Fruit fly (Drosophila melanogaster) whole organism, embryonic: Measurements from ENCODE around the gene ppk7.

Source experiments
- CG10147 ChIP-seq: fragments of 200-800 bp; sonication (Bioruptor generic); optimal IDR thresholded peaks from 2 replicates; lab custom pipeline; 2019; ENCODE audit warnings: missing biosample characterization, mild to moderate bottlenecking, missing genetic modification characterization, moderate library complexity
- CG10431 ChIP-seq: fragments of 200-800 bp; sonication (Bioruptor generic); optimal IDR thresholded peaks from 3 replicates; lab custom pipeline; 2018; ENCODE audit warnings: missing biosample characterization, mild to moderate bottlenecking, missing genetic modification characterization
- CG10462 ChIP-seq: fragments of 200-800 bp; sonication (Bioruptor generic); optimal IDR thresholded peaks from 2 replicates; lab custom pipeline; 2016; ENCODE audit warnings: missing biosample characterization, missing genetic modification characterization
- CG11085 ChIP-seq: fragments of 200-800 bp; sonication (Bioruptor generic); IDR thresholded peaks from 2 replicates; pipeline ENCODE4 v1.3.6; 2022; ENCODE audit warnings: missing biosample characterization, missing genetic modification characterization
- CG11504 ChIP-seq: fragments of 200-800 bp; sonication (Bioruptor generic); optimal IDR thresholded peaks from 3 replicates; lab custom pipeline; 2019; ENCODE audit warnings: missing biosample characterization, mild to moderate bottlenecking, missing genetic modification characterization, moderate library complexity
- CG12236 ChIP-seq: fragments of 200-800 bp; sonication (Bioruptor generic); optimal IDR thresholded peaks from 2 replicates; lab custom pipeline; 2016; ENCODE audit warnings: missing biosample characterization, missing genetic modification characterization
- CG15514 ChIP-seq: fragments of 200-800 bp; sonication (Bioruptor generic); optimal IDR thresholded peaks from 3 replicates; lab custom pipeline; 2017; ENCODE audit warnings: missing biosample characterization, missing genetic modification characterization, mild to moderate bottlenecking, moderate library complexity, missing genetic modification reagents
- CG1647 ChIP-seq: fragments of 200-800 bp; sonication (Bioruptor generic); optimal IDR thresholded peaks from 3 replicates; lab custom pipeline; 2016; ENCODE audit warnings: missing biosample characterization, missing genetic modification characterization
- CG17186 ChIP-seq: fragments of 200-800 bp; sonication (Bioruptor generic); optimal IDR thresholded peaks from 3 replicates; lab custom pipeline; 2017; ENCODE audit warnings: missing biosample characterization, missing genetic modification reagents, missing genetic modification characterization
- CG6654 ChIP-seq: fragments of 200-800 bp; sonication (Bioruptor generic); optimal IDR thresholded peaks from 2 replicates; lab custom pipeline; 2017; ENCODE audit warnings: missing biosample characterization, mild to moderate bottlenecking, missing genetic modification characterization
- CG6791 ChIP-seq: fragments of 200-800 bp; sonication (Bioruptor generic); IDR thresholded peaks from 3 replicates; pipeline ENCODE4 v1.3.6; 2022; ENCODE audit warnings: missing biosample characterization, missing genetic modification characterization; ENCODE audit not compliant: partially characterized antibody
- Dbx ChIP-seq: fragments of 200-800 bp; sonication (Bioruptor generic); IDR thresholded peaks from 3 replicates; pipeline ENCODE4 v1.3.6; 2022; ENCODE audit warnings: missing biosample characterization, missing genetic modification characterization
- Dek ChIP-seq: fragments of 200-800 bp; sonication (Bioruptor generic); optimal IDR thresholded peaks from 3 replicates; lab custom pipeline; 2019; ENCODE audit warnings: missing biosample characterization, mild to moderate bottlenecking, missing genetic modification characterization, moderate library complexity
- Dref ChIP-seq: fragments of 200-800 bp; sonication (Bioruptor generic); IDR thresholded peaks from 2 replicates; pipeline ENCODE4 v1.3.6; 2022; ENCODE audit warnings: missing biosample characterization, missing genetic modification characterization
- E2f1 ChIP-seq: fragments of 200-800 bp; sonication (Bioruptor generic); IDR thresholded peaks from 2 replicates; pipeline ENCODE4 v1.3.6; 2022; ENCODE audit warnings: missing biosample characterization, missing genetic modification characterization
- Hmr ChIP-seq: fragments of 200-800 bp; sonication (Bioruptor generic); optimal IDR thresholded peaks from 3 replicates; lab custom pipeline; 2017; ENCODE audit warnings: mild to moderate bottlenecking, missing biosample characterization, missing genetic modification reagents, missing genetic modification characterization
- Hr3 ChIP-seq: fragments of 200-800 bp; sonication (Bioruptor generic); optimal IDR thresholded peaks from 3 replicates; lab custom pipeline; 2016; ENCODE audit warnings: missing biosample characterization, missing genetic modification characterization
- Hr51 ChIP-seq, 2 experiments: fragments of 200-800 bp; sonication (Bioruptor generic); optimal IDR thresholded peaks; 2 replicates in 1 of 2; 3 replicates in 1 of 2; lab custom pipeline; 2016 to 2018; ENCODE audit warnings: missing biosample characterization in 2 of 2, missing genetic modification characterization in 2 of 2, mild to moderate bottlenecking in 1 of 2, moderate library complexity in 1 of 2
- Mad ChIP-seq: fragments of 200-800 bp; sonication (Bioruptor generic); optimal IDR thresholded peaks from 2 replicates; lab custom pipeline; 2016; ENCODE audit warnings: missing biosample characterization, missing genetic modification characterization
- Max ChIP-seq: fragments of 200-800 bp; sonication (Bioruptor generic); optimal IDR thresholded peaks from 2 replicates; lab custom pipeline; 2016; ENCODE audit warnings: missing biosample characterization, mild to moderate bottlenecking, missing genetic modification characterization
- Med ChIP-seq: fragments of 200-800 bp; sonication (Bioruptor generic); peaks from one replicate; lab custom pipeline; 2016; ENCODE audit warnings: missing biosample characterization, missing genetic modification characterization, mild to moderate bottlenecking, inconsistent platforms, moderate library complexity
- Optix ChIP-seq: fragments of 200-800 bp; sonication (Bioruptor generic); IDR thresholded peaks from 3 replicates; pipeline ENCODE4 v1.3.6; 2022; ENCODE audit warnings: missing biosample characterization, missing genetic modification characterization
- Pdp1 ChIP-seq, 2 experiments: fragments of 200-800 bp; sonication (Bioruptor generic); optimal IDR thresholded peaks; 3 replicates each; lab custom pipeline; 2016; ENCODE audit warnings: missing biosample characterization in 2 of 2, missing genetic modification characterization in 2 of 2, mild to moderate bottlenecking in 1 of 2, moderate library complexity in 1 of 2
- Rfx ChIP-seq: fragments of 200-800 bp; sonication (Bioruptor generic); IDR thresholded peaks from 2 replicates; pipeline ENCODE4 v1.3.6; 2022; ENCODE audit warnings: missing biosample characterization, missing genetic modification characterization
- Rx ChIP-seq: fragments of 200-800 bp; sonication (Bioruptor generic); IDR thresholded peaks from 2 replicates; pipeline ENCODE4 v1.3.6; 2022; ENCODE audit warnings: missing biosample characterization, missing genetic modification characterization
- Six4 ChIP-seq: fragments of 200-800 bp; sonication (Bioruptor generic); optimal IDR thresholded peaks from 2 replicates; lab custom pipeline; 2016; ENCODE audit warnings: missing biosample characterization, missing genetic modification characterization
- Sry-β ChIP-seq: fragments of 200-800 bp; sonication (Bioruptor generic); optimal IDR thresholded peaks from 2 replicates; lab custom pipeline; 2018; ENCODE audit warnings: missing biosample characterization, mild to moderate bottlenecking, missing genetic modification characterization, moderate library complexity
- abd-A ChIP-seq: fragments of 200-800 bp; sonication (Bioruptor generic); optimal IDR thresholded peaks from 3 replicates; lab custom pipeline; 2019; ENCODE audit warnings: missing biosample characterization, mild to moderate bottlenecking, missing genetic modification characterization, moderate library complexity
- ase ChIP-seq: fragments of 200-800 bp; sonication (Bioruptor generic); IDR thresholded peaks from 3 replicates; pipeline ENCODE4 v1.3.6; 2022; ENCODE audit warnings: missing biosample characterization, missing genetic modification characterization
- cato ChIP-seq: fragments of 200-800 bp; sonication (Bioruptor generic); optimal IDR thresholded peaks from 2 replicates; lab custom pipeline; 2016; ENCODE audit warnings: missing biosample characterization, missing genetic modification characterization, borderline replicate concordance
- crp ChIP-seq, 2 experiments: fragments of 200-800 bp; sonication (Bioruptor generic); optimal IDR thresholded peaks; 2 replicates in 1 of 2; 3 replicates in 1 of 2; lab custom pipeline; 2017; ENCODE audit warnings: missing biosample characterization in 2 of 2, missing genetic modification characterization in 2 of 2, mild to moderate bottlenecking in 1 of 2, moderate library complexity in 1 of 2
- dmrt99B ChIP-seq: fragments of 200-800 bp; sonication (Bioruptor generic); optimal IDR thresholded peaks from 2 replicates; lab custom pipeline; 2018; ENCODE audit warnings: missing biosample characterization, mild to moderate bottlenecking, missing genetic modification characterization, moderate library complexity
- eve ChIP-seq, 2 experiments: fragments of >200 bp; optimal IDR thresholded peaks; 2 replicates each; lab custom pipeline; 2017; ENCODE audit warnings: missing biosample characterization in 2 of 2, missing genetic modification characterization in 2 of 2
- fd102C ChIP-seq: fragments of 200-800 bp; sonication (Bioruptor generic); optimal IDR thresholded peaks from 2 replicates; lab custom pipeline; 2018; ENCODE audit warnings: missing biosample characterization, mild to moderate bottlenecking, missing genetic modification characterization, moderate library complexity
- gem ChIP-seq: fragments of 200-800 bp; sonication (Bioruptor generic); optimal IDR thresholded peaks from 2 replicates; lab custom pipeline; 2019; ENCODE audit warnings: missing biosample characterization, mild to moderate bottlenecking, missing genetic modification characterization, moderate library complexity
- grn ChIP-seq: fragments of 200-800 bp; sonication (Bioruptor generic); optimal IDR thresholded peaks from 3 replicates; lab custom pipeline; 2017; ENCODE audit warnings: missing biosample characterization, missing genetic modification characterization
- gro ChIP-seq: fragments of 200-800 bp; sonication (Bioruptor generic); optimal IDR thresholded peaks from 2 replicates; lab custom pipeline; 2016; ENCODE audit warnings: missing biosample characterization, missing genetic modification characterization
- hb ChIP-seq: fragments of 200-800 bp; sonication (Bioruptor generic); IDR thresholded peaks from 3 replicates; pipeline ENCODE4 v1.3.6; 2022; ENCODE audit warnings: missing biosample characterization, missing genetic modification characterization; ENCODE audit not compliant: partially characterized antibody
- hbn ChIP-seq: fragments of 200-800 bp; sonication (Bioruptor generic); IDR thresholded peaks from 2 replicates; pipeline ENCODE4 v1.3.6; 2022; ENCODE audit warnings: missing biosample characterization, missing genetic modification characterization; ENCODE audit not compliant: partially characterized antibody
- jigr1 ChIP-seq: fragments of 200-800 bp; sonication (Bioruptor generic); IDR thresholded peaks from 3 replicates; pipeline ENCODE4 v1.3.6; 2022; ENCODE audit warnings: missing biosample characterization, missing genetic modification characterization
- mirr ChIP-seq: fragments of 200-800 bp; sonication (Bioruptor generic); optimal IDR thresholded peaks from 3 replicates; lab custom pipeline; 2018; ENCODE audit warnings: missing biosample characterization, mild to moderate bottlenecking, missing genetic modification characterization
- onecut ChIP-seq: fragments of 200-800 bp; sonication (Bioruptor generic); IDR thresholded peaks from 2 replicates; pipeline ENCODE4 v1.3.6; 2022; ENCODE audit warnings: missing biosample characterization, missing genetic modification characterization
- otp ChIP-seq: fragments of 200-800 bp; sonication (Bioruptor generic); IDR thresholded peaks from 3 replicates; pipeline ENCODE4, ENCODE4 v1.3.6; 2022; ENCODE audit warnings: missing biosample characterization, missing genetic modification characterization
- row ChIP-seq: fragments of 200-800 bp; sonication (Bioruptor generic); IDR thresholded peaks from 3 replicates; pipeline ENCODE4 v1.3.6; 2022; ENCODE audit warnings: missing biosample characterization, missing genetic modification characterization
- sd ChIP-seq: fragments of 200-800 bp; sonication (Bioruptor generic); optimal IDR thresholded peaks from 3 replicates; lab custom pipeline; 2018; ENCODE audit warnings: missing biosample characterization, mild to moderate bottlenecking, missing genetic modification characterization, moderate library complexity
- sna ChIP-seq: fragments of 200-800 bp; sonication (Bioruptor generic); IDR thresholded peaks from 2 replicates; pipeline ENCODE4 v1.3.6; 2022; ENCODE audit warnings: missing biosample characterization, missing genetic modification characterization; ENCODE audit not compliant: partially characterized antibody
- sr ChIP-seq: fragments of 200-800 bp; sonication (Bioruptor generic); IDR thresholded peaks from 3 replicates; pipeline ENCODE4 v1.3.6; 2022; ENCODE audit warnings: missing biosample characterization, missing genetic modification characterization
- tgo ChIP-seq: fragments of 200-800 bp; sonication (Bioruptor generic); IDR thresholded peaks from 3 replicates; pipeline ENCODE4 v1.3.6; 2022; ENCODE audit warnings: missing biosample characterization, missing genetic modification characterization
- vvl ChIP-seq: fragments of 200-800 bp; sonication (Bioruptor generic); IDR thresholded peaks from 2 replicates; pipeline ENCODE4 v1.3.6; 2022; ENCODE audit warnings: missing biosample characterization, missing genetic modification characterization
- zen2 ChIP-seq: fragments of 200-800 bp; sonication (Bioruptor generic); IDR thresholded peaks from 3 replicates; pipeline ENCODE4 v1.3.6; 2022; ENCODE audit warnings: missing biosample characterization, missing genetic modification characterization; ENCODE audit not compliant: partially characterized antibody

ppk7 gene

DNA sequence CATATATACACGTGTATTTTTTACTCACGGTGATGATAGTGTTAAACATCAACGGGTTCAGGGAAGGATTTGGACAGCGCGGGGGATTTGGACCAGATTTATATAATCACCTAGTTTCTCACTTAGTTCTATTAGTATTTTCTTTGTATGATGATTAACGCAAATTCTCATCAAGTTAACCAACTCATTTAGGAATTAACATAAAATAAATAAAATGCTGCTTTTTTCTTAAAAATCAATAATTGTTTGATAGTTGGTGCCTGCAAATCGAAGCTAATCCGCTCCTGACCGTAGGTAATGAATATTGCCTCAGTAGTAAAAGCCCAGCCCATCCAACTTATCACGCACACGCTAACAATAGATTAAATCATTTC, 2.3 kb downstream of the ppk7 start (continued):
- TF ChIP-seq CG11085 = peak; percentile 76
- peak; percentile 75 for TF ChIP-seq sd (tag; lab: Kevin White, UChicago)
- TF ChIP-seq E2f1 (GFP tag; lab: Robert Waterston, UW) = peak; percentile 85
- TF ChIP-seq mirr = peak; percentile 25
- TF ChIP-seq abd-A = no peak
- no peak for TF ChIP-seq eve (GFP tag; optimal IDR thresholded peaks at IDR 0.05; lab: Kevin White, UChicago)
- TF ChIP-seq Dref = no peak
- peak; percentile 68 for TF ChIP-seq CG10462
- TF ChIP-seq crp (GFP tag; optimal IDR thresholded peaks at IDR 0.05; lab: Kevin White, UChicago) = peak in 1 of 2 experiments; percentile 5
- TF ChIP-seq dmrt99B (tag; lab: Kevin White, UChicago) = peak; percentile 92
- TF ChIP-seq CG15514 (GFP tag; lab: Kevin White, UChicago) = peak; percentile 73
- peak; percentile 91 for TF ChIP-seq CG11504 (tag; lab: Kevin White, UChicago)
- TF ChIP-seq sr (GFP tag; lab: Robert Waterston, UW) = no peak
- peak; percentile 90 for TF ChIP-seq Hmr (GFP tag; lab: Kevin White, UChicago)
- TF ChIP-seq Hr3 = peak; percentile 75
- no peak for TF ChIP-seq hbn (GFP tag; lab: Robert Waterston, UW)
- peak; percentile 89 for TF ChIP-seq Dbx (GFP tag; lab: Robert Waterston, UW)
- TF ChIP-seq CG10431 = no peak
- peak; percentile 88 for TF ChIP-seq tgo (GFP tag; lab: Robert Waterston, UW)
- TF ChIP-seq jigr1 (GFP tag; lab: Robert Waterston, UW) = peak; percentile 79; the same call in 2 of the 3 replicates
- peak; percentile 48 to 89 for TF ChIP-seq Hr51 (GFP tag; optimal IDR thresholded peaks at IDR 0.05; lab: Kevin White, UChicago)
- no peak for TF ChIP-seq sna (GFP tag; lab: Robert Waterston, UW)
- peak; percentile 85 to 94 for TF ChIP-seq Pdp1 (GFP tag; optimal IDR thresholded peaks at IDR 0.05; lab: Kevin White, UChicago)
- peak; percentile 55; the same call in 2 of the 3 replicates for TF ChIP-seq ase
- peak; percentile 83 for TF ChIP-seq gro (GFP tag; lab: Kevin White, UChicago)
- TF ChIP-seq CG6654 (GFP tag; lab: Kevin White, UChicago) = peak; percentile 60
- no peak for TF ChIP-seq zen2 (GFP tag; lab: Robert Waterston, UW)
- peak; percentile 29 for TF ChIP-seq CG12236
- TF ChIP-seq Sry-β (GFP tag; lab: Kevin White, UChicago) = no peak
- TF ChIP-seq row = peak; percentile 96
- peak; percentile 63; the same call in 2 of the 3 replicates for TF ChIP-seq Optix (GFP tag; lab: Robert Waterston, UW)
- peak; percentile 92 for TF ChIP-seq gem
- TF ChIP-seq CG10147 = peak; percentile 84
- peak; percentile 94 for TF ChIP-seq Rfx (GFP tag; lab: Robert Waterston, UW)
- peak; percentile 69 for TF ChIP-seq Max
- TF ChIP-seq CG6791 = no peak
- TF ChIP-seq hb (GFP tag; lab: Robert Waterston, UW) = no peak
- TF ChIP-seq Rx (GFP tag; lab: Robert Waterston, UW) = peak; percentile 82
- peak; percentile 32 for TF ChIP-seq cato
- TF ChIP-seq Mad (GFP tag; lab: Kevin White, UChicago) = peak; percentile 48
- TF ChIP-seq fd102C (GFP tag; lab: Kevin White, UChicago) = no peak
- peak; percentile 85 for TF ChIP-seq vvl
- TF ChIP-seq CG17186 (GFP tag; lab: Kevin White, UChicago) = peak; percentile 5
- TF ChIP-seq otp (GFP tag; lab: Robert Waterston, UW) = peak; percentile 47; the same call in 1 of the 3 replicates
- peak; percentile 95 for TF ChIP-seq Med
- peak; percentile 53 for TF ChIP-seq Six4 (GFP tag; lab: Kevin White, UChicago)
- TF ChIP-seq Dek (tag; lab: Kevin White, UChicago) = peak; percentile 93
- peak; percentile 69 for TF ChIP-seq CG1647 (GFP tag; lab: Kevin White, UChicago)
- peak; percentile 89 for TF ChIP-seq grn (GFP tag; lab: Kevin White, UChicago)
- peak; percentile 42 for TF ChIP-seq onecut (GFP tag; lab: Robert Waterston, UW)
